Fruit fly (Drosophila melanogaster) whole organism, wandering third instar larva: ENCODE measurements around the gene CG44815.

Experiments used
- CG32264 ChIP-seq: fragments of 200-800 bp; sonication (Bioruptor generic); optimal IDR thresholded peaks from 2 replicates; lab custom pipeline; 2016; ENCODE audit warnings: missing biosample characterization, missing genetic modification characterization
- CG9705 ChIP-seq: fragments of 200-800 bp; sonication (Bioruptor generic); optimal IDR thresholded peaks from 2 replicates; lab custom pipeline; 2018; ENCODE audit warnings: missing biosample characterization, mild to moderate bottlenecking, missing genetic modification characterization
- CrebA ChIP-seq: fragments of 200-800 bp; sonication (Bioruptor generic); optimal IDR thresholded peaks from 2 replicates; lab custom pipeline; 2016; ENCODE audit warnings: missing biosample characterization, mild to moderate bottlenecking, missing genetic modification characterization, borderline replicate concordance
- Dfd ChIP-seq: fragments of >200 bp; optimal IDR thresholded peaks from 2 replicates; lab custom pipeline; 2017; ENCODE audit warnings: missing biosample characterization, missing genetic modification characterization
- Dif ChIP-seq: fragments of 200-275, 200-300 bp; sonication (Bioruptor generic); optimal IDR thresholded peaks from 2 replicates; lab custom pipeline; 2018; ENCODE audit warnings: missing biosample characterization, missing genetic modification characterization; ENCODE audit not compliant: partially characterized antibody
- GATAd ChIP-seq: sonication (Bioruptor generic); optimal IDR thresholded peaks from 2 replicates; lab custom pipeline; 2016; ENCODE audit warnings: missing biosample characterization, missing genetic modification characterization
- HLH106 ChIP-seq: fragments of 200-800 bp; optimal IDR thresholded peaks from 3 replicates; lab custom pipeline; 2019; ENCODE audit warnings: missing biosample characterization, mild to moderate bottlenecking, missing genetic modification characterization, moderate library complexity
- Hnf4 ChIP-seq: fragments of 200-800 bp; sonication (Bioruptor generic); optimal IDR thresholded peaks from 2 replicates; lab custom pipeline; 2016; ENCODE audit warnings: missing biosample characterization, mild to moderate bottlenecking, missing genetic modification characterization
- Hr78 ChIP-seq: fragments of >200 bp; optimal IDR thresholded peaks from 2 replicates; lab custom pipeline; 2017; ENCODE audit warnings: missing biosample characterization, missing genetic modification characterization
- Hr83 ChIP-seq: fragments of 200-300 bp; sonication (Bioruptor generic); optimal IDR thresholded peaks from 2 replicates; lab custom pipeline; 2016; ENCODE audit warnings: missing biosample characterization, mild to moderate bottlenecking, missing genetic modification characterization, moderate library complexity; ENCODE audit not compliant: poor library complexity, severe bottlenecking
- Jra ChIP-seq: sonication (Bioruptor generic); optimal IDR thresholded peaks from 2 replicates; lab custom pipeline; 2016; ENCODE audit warnings: missing biosample characterization, missing genetic modification characterization
- N ChIP-seq: fragments of >200 bp; optimal IDR thresholded peaks from 2 replicates; lab custom pipeline; 2018; ENCODE audit warnings: missing biosample characterization, missing external identifiers, missing genetic modification characterization
- OdsH ChIP-seq: fragments of 200-800 bp; sonication (Bioruptor generic); optimal IDR thresholded peaks from 2 replicates; lab custom pipeline; 2016; ENCODE audit warnings: missing biosample characterization, mild to moderate bottlenecking, missing genetic modification characterization
- Sp1 ChIP-seq: fragments of 200-800 bp; sonication (Bioruptor generic); optimal IDR thresholded peaks from 3 replicates; lab custom pipeline; 2019; ENCODE audit warnings: missing biosample characterization, mild to moderate bottlenecking, missing genetic modification characterization, moderate library complexity
- Vsx2 ChIP-seq: fragments of 200-300, 225-300 bp; sonication (Bioruptor generic); optimal IDR thresholded peaks from 2 replicates; lab custom pipeline; 2018; ENCODE audit warnings: missing biosample characterization, missing genetic modification characterization; ENCODE audit not compliant: partially characterized antibody
- br ChIP-seq: fragments of 200-800 bp; sonication (Bioruptor generic); optimal IDR thresholded peaks from 2 replicates; lab custom pipeline; 2016; ENCODE audit warnings: missing biosample characterization, missing genetic modification characterization
- brk ChIP-seq: fragments of 200-800 bp; sonication (Bioruptor generic); optimal IDR thresholded peaks from 2 replicates; lab custom pipeline; 2016; ENCODE audit warnings: missing biosample characterization, mild to moderate bottlenecking, missing genetic modification characterization
- dl ChIP-seq, 2 experiments: fragments of 175-275, 200-275 bp in 1 of 2; fragments of 200-275 bp in 1 of 2; sonication (Bioruptor generic); optimal IDR thresholded peaks; lab custom pipeline; 2018; ENCODE audit warnings: mild to moderate bottlenecking in 2 of 2, missing biosample characterization in 2 of 2, missing genetic modification characterization in 2 of 2, moderate library complexity in 2 of 2; ENCODE audit not compliant: partially characterized antibody in 2 of 2, insufficient read depth in 1 of 2
- dmrt93B ChIP-seq: fragments of 200-800 bp; sonication (Bioruptor generic); optimal IDR thresholded peaks from 2 replicates; lab custom pipeline; 2018; ENCODE audit warnings: missing biosample characterization, mild to moderate bottlenecking, missing genetic modification characterization
- dsf ChIP-seq: sonication (Bioruptor generic); optimal IDR thresholded peaks from 2 replicates; lab custom pipeline; 2016; ENCODE audit warnings: missing biosample characterization, missing genetic modification characterization, borderline replicate concordance
- ey ChIP-seq: fragments of 200-800 bp; sonication (Bioruptor generic); optimal IDR thresholded peaks from 2 replicates; lab custom pipeline; 2016; ENCODE audit warnings: missing biosample characterization, missing genetic modification characterization
- foxo ChIP-seq, 2 experiments: fragments of 200-800 bp; sonication (Bioruptor generic); optimal IDR thresholded peaks; 2 replicates in 1 of 2; 3 replicates in 1 of 2; lab custom pipeline; 2016 to 2017; ENCODE audit warnings: missing biosample characterization in 2 of 2, missing genetic modification characterization in 2 of 2
- fru ChIP-seq: fragments of 200-800 bp; sonication (Bioruptor generic); optimal IDR thresholded peaks from 3 replicates; lab custom pipeline; 2016; ENCODE audit warnings: missing biosample characterization, mild to moderate bottlenecking, missing genetic modification characterization
- h ChIP-seq: fragments of 200-800 bp; sonication (Bioruptor generic); optimal IDR thresholded peaks from 3 replicates; lab custom pipeline; 2016; ENCODE audit warnings: missing biosample characterization, mild to moderate bottlenecking, missing genetic modification characterization
- jim ChIP-seq: fragments of 175-275, 200-325 bp; sonication (Bioruptor generic); optimal IDR thresholded peaks from 2 replicates; lab custom pipeline; 2016; ENCODE audit warnings: missing biosample characterization, mild to moderate bottlenecking, missing genetic modification characterization
- lola ChIP-seq: fragments of >200 bp; optimal IDR thresholded peaks from 2 replicates; lab custom pipeline; 2017; ENCODE audit warnings: missing biosample characterization, missing genetic modification characterization
- pan ChIP-seq: fragments of >200 bp; optimal IDR thresholded peaks from 2 replicates; lab custom pipeline; 2017
- psq ChIP-seq: fragments of 200-800 bp; sonication (Bioruptor generic); optimal IDR thresholded peaks from 3 replicates; lab custom pipeline; 2017; ENCODE audit warnings: missing biosample characterization, mild to moderate bottlenecking, missing genetic modification characterization, moderate library complexity
- sage ChIP-seq: fragments of 200-800 bp; sonication (Bioruptor generic); optimal IDR thresholded peaks from 2 replicates; lab custom pipeline; 2016; ENCODE audit warnings: missing biosample characterization, mild to moderate bottlenecking, missing genetic modification characterization
- sv ChIP-seq: fragments of 200-800 bp; sonication (Bioruptor generic); optimal IDR thresholded peaks from 3 replicates; lab custom pipeline; 2016; ENCODE audit warnings: missing biosample characterization, missing genetic modification characterization
- tai ChIP-seq: sonication (Bioruptor generic); optimal IDR thresholded peaks from 2 replicates; lab custom pipeline; 2016; ENCODE audit warnings: missing biosample characterization, missing genetic modification characterization
- woc ChIP-seq: sonication (Bioruptor generic); optimal IDR thresholded peaks from 2 replicates; lab custom pipeline; 2016; ENCODE audit warnings: missing biosample characterization, mild to moderate bottlenecking, missing genetic modification characterization

The CG44815 gene

dm6 chrX:9474115-9474514 is 28.1 kb upstream of the CG44815 start:
- TF ChIP-seq Dfd, result peak; percentile 51
- TF ChIP-seq OdsH (GFP tag; lab: Kevin White, UChicago), result no peak
- TF ChIP-seq N, result no peak
- TF ChIP-seq Hr83 (GFP tag; lab: Kevin White, UChicago), result no peak
- TF ChIP-seq lola (GFP tag; lab: Kevin White, UChicago), result no peak
- no peak for TF ChIP-seq Vsx2 (GFP tag; lab: Kevin White, UChicago)
- TF ChIP-seq sv, result no peak

DNA sequence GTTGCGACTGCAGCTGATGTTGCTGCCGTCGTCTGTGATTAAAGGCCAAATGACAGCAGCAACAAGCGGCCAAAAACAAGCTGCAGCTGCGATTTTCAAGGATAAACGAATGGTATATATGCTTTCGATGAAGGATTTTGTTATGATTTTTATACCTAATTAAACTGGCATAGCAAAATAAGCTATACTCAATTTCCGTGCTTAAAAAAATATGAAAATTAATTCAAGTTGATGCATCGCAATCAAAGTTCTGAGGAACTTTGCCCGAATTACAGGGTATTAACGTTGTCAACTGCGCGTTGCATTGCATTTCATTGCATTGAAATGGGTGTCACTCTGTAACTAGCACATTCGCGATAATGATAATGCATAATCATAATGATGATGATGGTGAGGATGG is 22.3 kb upstream of the CG44815 start:
- TF ChIP-seq jim (GFP tag; lab: Kevin White, UChicago) (no peak), brk (GFP tag; lab: Kevin White, UChicago) (no peak), HLH106 (peak; percentile 17), CG32264 (GFP tag; lab: Kevin White, UChicago) (no peak), foxo (GFP tag; optimal IDR thresholded peaks at IDR 0.05; lab: Kevin White, UChicago) (peak in 1 of 2 experiments; percentile 19), Dif (no peak), Dfd (no peak), sage (GFP tag; lab: Kevin White, UChicago) (no peak), h (GFP tag; lab: Kevin White, UChicago) (peak; percentile 31), Vsx2 (GFP tag; lab: Kevin White, UChicago) (no peak), tai (GFP tag; lab: Kevin White, UChicago) (no peak), CG9705 (no peak), fru (GFP tag; lab: Kevin White, UChicago) (peak; percentile 30), Hr83 (GFP tag; lab: Kevin White, UChicago) (no peak), Sp1 (GFP tag; lab: Kevin White, UChicago) (no peak), ey (peak; percentile 26), CrebA (GFP tag; lab: Kevin White, UChicago) (no peak), Jra (GFP tag; lab: Kevin White, UChicago) (no peak), GATAd (GFP tag; lab: Kevin White, UChicago) (no peak), woc (GFP tag; lab: Kevin White, UChicago) (peak; percentile 22)

dm6 chrX:9467656-9468055 is 21.6 kb upstream of the CG44815 start:
- TF ChIP-seq lola (GFP tag; lab: Kevin White, UChicago), result no peak
- TF ChIP-seq h (GFP tag; lab: Kevin White, UChicago), result no peak
- no peak for TF ChIP-seq brk (GFP tag; lab: Kevin White, UChicago)
- no peak for TF ChIP-seq dmrt93B (GFP tag; lab: Kevin White, UChicago)

DNA sequence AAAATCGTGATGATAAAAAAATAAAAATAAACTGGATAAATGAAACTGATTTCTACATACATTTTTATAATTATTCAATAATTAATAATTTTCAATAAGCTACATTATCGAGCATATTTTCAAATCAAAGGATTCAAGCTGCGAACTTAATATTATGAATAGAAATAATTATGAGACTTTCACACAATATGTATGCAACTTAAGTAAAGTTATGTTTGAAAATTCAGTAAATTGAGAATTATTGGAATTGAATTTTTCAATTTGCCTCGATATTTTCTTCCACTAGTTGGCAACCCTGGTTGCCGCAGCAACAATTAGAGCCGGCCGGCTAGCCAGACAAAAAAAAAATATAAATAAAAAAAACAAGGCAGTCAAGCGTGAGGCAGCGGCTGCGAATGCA is 21.1 kb upstream of the CG44815 start:
- no peak for TF ChIP-seq ey
- no peak for TF ChIP-seq Hnf4
- no peak for TF ChIP-seq dl (GFP tag; optimal IDR thresholded peaks at IDR 0.05; lab: Kevin White, UChicago; ENCODE audit: insufficient read depth in 1 of 2, partially characterized antibody in 2 of 2)
- TF ChIP-seq pan (lab: Kevin White, UChicago), result no peak
- no peak for TF ChIP-seq dsf (GFP tag; lab: Kevin White, UChicago)
- no peak for TF ChIP-seq CrebA (GFP tag; lab: Kevin White, UChicago)
- no peak for TF ChIP-seq tai (GFP tag; lab: Kevin White, UChicago)
- TF ChIP-seq Hr78, result no peak
- no peak for TF ChIP-seq Sp1 (GFP tag; lab: Kevin White, UChicago)
- TF ChIP-seq Jra (GFP tag; lab: Kevin White, UChicago), result no peak
- TF ChIP-seq foxo (GFP tag; optimal IDR thresholded peaks at IDR 0.05; lab: Kevin White, UChicago), result no peak
- TF ChIP-seq jim (GFP tag; lab: Kevin White, UChicago), result no peak
- TF ChIP-seq lola (GFP tag; lab: Kevin White, UChicago), result no peak
- no peak for TF ChIP-seq br (GFP tag; lab: Kevin White, UChicago)
- no peak for TF ChIP-seq brk (GFP tag; lab: Kevin White, UChicago)
- no peak for TF ChIP-seq woc (GFP tag; lab: Kevin White, UChicago)
- no peak for TF ChIP-seq h (GFP tag; lab: Kevin White, UChicago)
- no peak for TF ChIP-seq sage (GFP tag; lab: Kevin White, UChicago)
- no peak for TF ChIP-seq psq
- TF ChIP-seq Vsx2 (GFP tag; lab: Kevin White, UChicago), result no peak
- TF ChIP-seq, all 38 proteins: peak for 0
